Worm (Caenorhabditis elegans) whole organism, young adult: ENCODE data around the gene R01H2.8.

ENCODE experiments used
- F37B4.10 ChIP-seq: fragments of 200-800 bp; sonication (Bioruptor generic); IDR thresholded peaks from 2 replicates; pipeline ENCODE4 v1.3.6; 2022; ENCODE audit warnings: missing genetic modification characterization, missing compliant biosample characterization
- ama-1 ChIP-seq, 3 experiments: fragments of 150-350 bp in 1 of 3; sonication (generic microtip) in 2 of 3; optimal IDR thresholded peaks; 2 replicates each; lab custom pipeline; 2014 to 2018; ENCODE audit warnings: missing biosample characterization in 2 of 3, missing genetic modification characterization in 2 of 3, missing genetic modification reagents in 2 of 3
- attf-5 ChIP-seq: fragments of 200-800 bp; sonication (Bioruptor generic); optimal IDR thresholded peaks from 2 replicates; lab custom pipeline; 2018; ENCODE audit warnings: mild to moderate bottlenecking, missing genetic modification characterization, missing compliant biosample characterization
- ccch-3 ChIP-seq: fragments of 200-800 bp; sonication (Bioruptor generic); optimal IDR thresholded peaks from 2 replicates; lab custom pipeline; 2018; ENCODE audit warnings: mild to moderate bottlenecking, missing genetic modification characterization, missing compliant biosample characterization
- ceh-40 ChIP-seq: fragments of 200-800 bp; sonication (Bioruptor generic); IDR thresholded peaks from 2 replicates; pipeline ENCODE4 v1.3.6; 2022; ENCODE audit warnings: missing genetic modification characterization, missing compliant biosample characterization
- chd-7 ChIP-seq: sonication (generic microtip); optimal IDR thresholded peaks from 2 replicates; lab custom pipeline; 2016; ENCODE audit warnings: mild to moderate bottlenecking, missing genetic modification characterization, moderate library complexity, missing compliant biosample characterization
- dpl-1 ChIP-seq: fragments of 150-350 bp; optimal IDR thresholded peaks from 2 replicates; lab custom pipeline; 2014; ENCODE audit warnings: missing biosample characterization, missing genetic modification reagents, missing genetic modification characterization
- hmg-1.2 ChIP-seq: fragments of 200-800 bp; sonication (Bioruptor generic); IDR thresholded peaks from 2 replicates; pipeline ENCODE4 v1.3.6; 2022; ENCODE audit warnings: missing genetic modification reagents, missing genetic modification characterization, missing compliant biosample characterization
- mes-4 ChIP-seq: sonication (generic microtip); optimal IDR thresholded peaks from 2 replicates; lab custom pipeline; 2016; ENCODE audit warnings: missing genotype, missing genetic modification characterization, missing compliant biosample characterization
- pha-4 ChIP-seq: fragments of 150-350 bp; sonication (generic microtip); optimal IDR thresholded peaks from 2 replicates; lab custom pipeline; 2014; ENCODE audit warnings: missing biosample characterization, missing genetic modification reagents, missing genetic modification characterization
- repo-1 ChIP-seq: sonication (generic microtip); optimal IDR thresholded peaks from 2 replicates; lab custom pipeline; 2017; ENCODE audit warnings: mild to moderate bottlenecking, missing genetic modification characterization, missing compliant biosample characterization
- rpc-1 ChIP-seq, 2 experiments: fragments of 150-350 bp in 1 of 2; sonication (generic microtip) in 1 of 2; optimal IDR thresholded peaks; 2 replicates each; lab custom pipeline; 2014 to 2018; ENCODE audit warnings: missing biosample characterization in 1 of 2, missing genetic modification characterization in 1 of 2, missing genetic modification reagents in 1 of 2, missing genotype in 1 of 2
- ztf-3 ChIP-seq: fragments of 200-800 bp; sonication (Bioruptor generic); optimal IDR thresholded peaks from 2 replicates; lab custom pipeline; 2018; ENCODE audit warnings: mild to moderate bottlenecking, missing genetic modification characterization, missing compliant biosample characterization

- no peak for TF ChIP-seq ztf-3 (GFP tag; lab: Kevin White, UChicago)
- TF ChIP-seq ama-1 (optimal IDR thresholded peaks at IDR 0.05; lab: Kevin White, UChicago), result no peak
- no peak for TF ChIP-seq ama-1 (GFP tag; optimal IDR thresholded peaks at IDR 0.05; lab: Kevin White, UChicago)
- TF ChIP-seq ccch-3 (GFP tag; lab: Kevin White, UChicago), result no peak
- TF ChIP-seq F37B4.10 (GFP tag; lab: Robert Waterston, UW), result no peak
- TF ChIP-seq chd-7 (tag; lab: Kevin White, UChicago), result no peak
- no peak for TF ChIP-seq dpl-1 (GFP tag; lab: Kevin White, UChicago)
- no peak for TF ChIP-seq rpc-1 (optimal IDR thresholded peaks at IDR 0.05; lab: Kevin White, UChicago)
- TF ChIP-seq rpc-1 (tag; optimal IDR thresholded peaks at IDR 0.05; lab: Kevin White, UChicago), result no peak
- no peak for TF ChIP-seq pha-4 (tag; lab: Kevin White, UChicago)
- TF ChIP-seq repo-1, result no peak
- TF ChIP-seq ceh-40 (GFP tag; lab: Robert Waterston, UW), result no peak
- no peak for TF ChIP-seq hmg-1.2
- TF ChIP-seq attf-5 (GFP tag; lab: Kevin White, UChicago), result no peak
- no peak for TF ChIP-seq mes-4 (tag; lab: Kevin White, UChicago)
Measured at ce11 chrIII:7078737-7079136, 9.9 kb downstream of the R01H2.8 start, which contains the start of gene ZK418.6.
